Worm (Caenorhabditis elegans) whole organism, L4 larva: ENCODE results near the gene F58A6.1.
A peak's percentile ranks its signal among the peaks of the same experiment; 100 is the strongest.
"Not testable (repeated sequence)": the region's sequence is repeated elsewhere in the genome, so short reads cannot be mapped to it uniquely, and the experiment has no call there.

Source experiments
- F10B5.3 ChIP-seq: sonication (generic microtip); optimal IDR thresholded peaks from 2 replicates; lab custom pipeline; 2016; ENCODE audit warnings: mild to moderate bottlenecking, missing genetic modification characterization, missing compliant biosample characterization
- F44E2.7 ChIP-seq: fragments of 200-800 bp; sonication (Bioruptor generic); IDR thresholded peaks from 2 replicates; pipeline ENCODE4 v2.1.2; 2022; ENCODE audit warnings: missing genetic modification characterization, missing compliant biosample characterization
- R02D3.7 ChIP-seq: fragments of 150-350 bp; sonication (generic microtip); optimal IDR thresholded peaks from 3 replicates; lab custom pipeline; 2014; ENCODE audit warnings: missing biosample characterization, missing genetic modification characterization
- Y105C5A.15 ChIP-seq: fragments of 200-800 bp; sonication (Bioruptor generic); IDR thresholded peaks from 2 replicates; pipeline ENCODE4 v1.3.6; 2022; ENCODE audit warnings: missing genetic modification characterization, missing compliant biosample characterization
- Y48G9A.11 ChIP-seq: fragments of 200-800 bp; sonication (Bioruptor generic); IDR thresholded peaks from 2 replicates; pipeline ENCODE4 v1.3.6; 2022; ENCODE audit warnings: missing genetic modification reagents, missing genetic modification characterization, missing compliant biosample characterization
- Y5F2A.4 ChIP-seq: fragments of 200-800 bp; sonication (Bioruptor generic); optimal IDR thresholded peaks from 2 replicates; lab custom pipeline; 2018; ENCODE audit warnings: mild to moderate bottlenecking, missing genetic modification characterization, missing compliant biosample characterization
- aha-1 ChIP-seq: fragments of 150-350 bp; peaks from one replicate; lab custom pipeline; 2014; ENCODE audit warnings: missing biosample characterization, missing genetic modification characterization
- aly-2 ChIP-seq: sonication (generic microtip); optimal IDR thresholded peaks from 2 replicates; lab custom pipeline; 2018; ENCODE audit warnings: missing biosample characterization, missing genetic modification characterization
- ceh-20 ChIP-seq: fragments of 200-800 bp; sonication (Bioruptor generic); IDR thresholded peaks from 2 replicates; pipeline ENCODE4 v1.3.6; 2022; ENCODE audit warnings: missing genetic modification reagents, missing genetic modification characterization, missing compliant biosample characterization
- ceh-32 ChIP-seq: sonication (generic microtip); optimal IDR thresholded peaks from 2 replicates; lab custom pipeline; 2016; ENCODE audit warnings: mild to moderate bottlenecking, missing genetic modification characterization, missing compliant biosample characterization; ENCODE audit not compliant: poor library complexity
- ceh-82 ChIP-seq: sonication (generic microtip); optimal IDR thresholded peaks from 2 replicates; lab custom pipeline; 2017; ENCODE audit warnings: missing biosample characterization, missing genetic modification characterization
- daf-16 ChIP-seq, 3 experiments: sonication (generic microtip); optimal IDR thresholded peaks; 2 replicates each; lab custom pipeline; 2016 to 2017; ENCODE audit warnings: missing genetic modification characterization in 3 of 3, missing genetic modification reagents in 3 of 3, mild to moderate bottlenecking in 2 of 3, missing compliant biosample characterization in 2 of 3, missing biosample characterization in 1 of 3, moderate library complexity in 1 of 3
- duxl-1 ChIP-seq: sonication (generic microtip); optimal IDR thresholded peaks from 2 replicates; lab custom pipeline; 2016; ENCODE audit warnings: mild to moderate bottlenecking, missing genetic modification characterization, moderate library complexity, missing compliant biosample characterization; ENCODE audit not compliant: poor library complexity
- hlh-30 ChIP-seq: sonication (generic microtip); optimal IDR thresholded peaks from 2 replicates; lab custom pipeline; 2017; ENCODE audit warnings: antibody characterized with exemption, mild to moderate bottlenecking, missing genetic modification characterization, missing compliant biosample characterization; ENCODE audit not compliant: insufficient read depth
- lin-1 ChIP-seq: fragments of 200-800 bp; sonication (Bioruptor generic); IDR thresholded peaks from 2 replicates; pipeline ENCODE4 v1.3.6; 2022; ENCODE audit warnings: missing genetic modification reagents, missing genetic modification characterization, missing compliant biosample characterization
- lin-13 ChIP-seq: fragments of 150-350 bp; optimal IDR thresholded peaks from 2 replicates; lab custom pipeline; 2014; ENCODE audit warnings: missing biosample characterization, missing genetic modification reagents, missing genetic modification characterization
- lir-3 ChIP-seq: sonication (generic microtip); optimal IDR thresholded peaks from 2 replicates; lab custom pipeline; 2016; ENCODE audit warnings: mild to moderate bottlenecking, missing genetic modification characterization, missing compliant biosample characterization
- madf-9 ChIP-seq: fragments of 200-800 bp; sonication (Bioruptor generic); conservative IDR thresholded peaks from 2 replicates; pipeline ENCODE4 v1.3.6; 2022; ENCODE audit warnings: missing genetic modification reagents, missing genetic modification characterization, missing compliant biosample characterization
- mes-2 ChIP-seq: sonication (generic microtip); optimal IDR thresholded peaks from 2 replicates; lab custom pipeline; 2016; ENCODE audit warnings: missing genotype, mild to moderate bottlenecking, missing genetic modification characterization, missing compliant biosample characterization; ENCODE audit not compliant: poor library complexity, severe bottlenecking
- nhr-102 ChIP-seq: sonication (generic microtip); optimal IDR thresholded peaks from 2 replicates; lab custom pipeline; 2016; ENCODE audit warnings: mild to moderate bottlenecking, missing genetic modification characterization, moderate library complexity, missing compliant biosample characterization
- nhr-28 ChIP-seq: fragments of 150-350 bp; optimal IDR thresholded peaks from 2 replicates; lab custom pipeline; 2014; ENCODE audit warnings: missing biosample characterization, missing genetic modification characterization
- nhr-41 ChIP-seq: fragments of 200-800 bp; sonication (Bioruptor generic); IDR thresholded peaks from 2 replicates; pipeline ENCODE4 v1.3.6; 2022; ENCODE audit warnings: missing genetic modification reagents, missing genetic modification characterization, missing compliant biosample characterization
- nhr-48 ChIP-seq: sonication (generic microtip); optimal IDR thresholded peaks from 2 replicates; lab custom pipeline; 2016; ENCODE audit warnings: mild to moderate bottlenecking, missing genetic modification characterization, missing compliant biosample characterization
- php-3 ChIP-seq: fragments of 200-800 bp; sonication (Bioruptor generic); IDR thresholded peaks from 2 replicates; pipeline ENCODE4 v1.3.6; 2022; ENCODE audit warnings: missing genetic modification reagents, missing genetic modification characterization, missing compliant biosample characterization
- snpc-1.2 ChIP-seq: fragments of 200-800 bp; sonication (Bioruptor generic); IDR thresholded peaks from 2 replicates; pipeline ENCODE4 v1.3.6; 2022; ENCODE audit warnings: missing genetic modification reagents, missing genetic modification characterization, missing compliant biosample characterization
- snpc-4 ChIP-seq: fragments of 150-350 bp; optimal IDR thresholded peaks from 2 replicates; lab custom pipeline; 2014; ENCODE audit warnings: missing biosample characterization, missing genetic modification characterization
- spr-3 ChIP-seq: fragments of 200-800 bp; sonication (Bioruptor generic); optimal IDR thresholded peaks from 2 replicates; lab custom pipeline; 2018; ENCODE audit warnings: mild to moderate bottlenecking, missing genetic modification characterization, missing compliant biosample characterization
- tag-97 ChIP-seq: fragments of 200-800 bp; sonication (Bioruptor generic); IDR thresholded peaks from 2 replicates; pipeline ENCODE4 v1.3.6; 2022; ENCODE audit warnings: missing genetic modification characterization, missing compliant biosample characterization
- zip-2 ChIP-seq: fragments of 150-350 bp; optimal IDR thresholded peaks from 2 replicates; lab custom pipeline; 2014; ENCODE audit warnings: missing biosample characterization, missing genetic modification characterization

The F58A6.1 gene

DNA sequence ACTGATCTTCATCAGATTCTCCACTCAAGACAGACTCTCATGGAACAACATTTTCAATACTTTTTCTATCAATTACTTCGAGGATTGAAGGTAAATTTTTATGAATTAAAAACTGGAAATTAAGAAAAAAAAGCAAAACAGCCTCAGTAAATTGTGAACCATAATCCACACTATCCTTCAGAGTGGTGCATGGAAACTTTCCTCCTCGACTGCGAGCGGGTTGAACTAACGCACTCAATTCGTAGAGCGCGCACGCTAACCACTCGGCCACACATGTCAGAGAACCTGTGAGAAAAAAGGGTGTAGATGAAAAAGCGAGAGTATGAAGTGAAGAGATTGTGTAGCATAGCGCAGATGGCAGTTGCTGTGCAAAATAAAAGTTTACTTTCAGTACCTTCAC is 37.7 kb upstream of the F58A6.1 start (continued):
- TF ChIP-seq duxl-1 (tag; lab: Kevin White, UChicago) (peak; percentile 85), lin-1 (GFP tag; lab: Robert Waterston, UW) (peak; percentile 85; the same call in 1 of the 2 replicates), R02D3.7 (tag; lab: Kevin White, UChicago) (peak; percentile 4), aha-1 (tag; lab: Kevin White, UChicago) (peak; percentile 99)

DNA sequence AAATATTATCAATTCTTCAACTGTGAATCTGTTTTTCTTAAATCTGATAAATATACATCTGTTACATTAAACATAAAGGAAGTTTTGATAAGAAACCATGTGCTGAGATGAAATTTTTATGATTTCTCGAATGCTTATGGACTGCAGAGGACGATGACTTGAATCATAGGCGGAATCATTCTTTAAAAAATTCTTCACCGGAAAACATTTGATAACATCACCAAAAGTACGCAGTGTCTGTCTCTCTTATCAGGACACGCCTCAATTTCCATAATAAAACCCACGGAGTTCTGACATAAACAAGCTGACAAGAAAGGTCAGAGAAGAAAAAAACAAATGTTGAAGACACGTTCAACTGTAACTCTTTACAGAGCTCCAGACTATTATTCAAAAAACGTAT is 33.0 kb upstream of the F58A6.1 start, which contains the start of gene F09C12.2:
Gene F09C12.2 (plus strand): TSS at position 320 of the 400 bp plus-strand sequence.
- TF ChIP-seq daf-16 (GFP tag; optimal IDR thresholded peaks at IDR 0.05; lab: Kevin White, UChicago) (no peak), daf-16 (tag; optimal IDR thresholded peaks at IDR 0.05; lab: Kevin White, UChicago) (peak; percentile 58), nhr-28 (tag; lab: Kevin White, UChicago) (peak; percentile 53), lir-3 (tag; lab: Kevin White, UChicago) (no peak)

DNA sequence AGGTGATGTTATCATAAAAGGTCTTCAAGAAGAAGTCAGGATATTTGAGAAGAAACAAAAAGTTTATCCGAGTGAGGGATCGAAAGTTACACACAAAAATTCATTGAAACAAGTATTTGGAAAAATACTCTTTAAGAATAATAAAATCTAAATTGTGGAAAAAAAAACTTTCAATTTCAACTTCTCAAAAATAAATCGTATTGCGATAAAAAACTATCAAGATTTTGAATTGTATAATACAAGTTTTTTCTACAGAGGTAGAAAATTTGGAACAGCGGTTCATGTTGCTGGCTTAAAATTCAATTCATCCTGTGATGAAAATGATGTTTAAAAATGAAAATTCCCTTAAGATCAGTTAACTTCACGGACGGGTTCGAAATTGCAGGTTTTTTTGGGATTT is 30.6 kb upstream of the F58A6.1 start, which contains the start of gene F09C12.8:
Gene F09C12.8 (plus strand): TSS at position 301 of the 400 bp plus-strand sequence.
- TF ChIP-seq nhr-41 (GFP tag; lab: Robert Waterston, UW) (no peak), nhr-48 (tag; lab: Kevin White, UChicago) (no peak), spr-3 (GFP tag; lab: Kevin White, UChicago) (no peak), zip-2 (tag; lab: Kevin White, UChicago) (no peak)

DNA sequence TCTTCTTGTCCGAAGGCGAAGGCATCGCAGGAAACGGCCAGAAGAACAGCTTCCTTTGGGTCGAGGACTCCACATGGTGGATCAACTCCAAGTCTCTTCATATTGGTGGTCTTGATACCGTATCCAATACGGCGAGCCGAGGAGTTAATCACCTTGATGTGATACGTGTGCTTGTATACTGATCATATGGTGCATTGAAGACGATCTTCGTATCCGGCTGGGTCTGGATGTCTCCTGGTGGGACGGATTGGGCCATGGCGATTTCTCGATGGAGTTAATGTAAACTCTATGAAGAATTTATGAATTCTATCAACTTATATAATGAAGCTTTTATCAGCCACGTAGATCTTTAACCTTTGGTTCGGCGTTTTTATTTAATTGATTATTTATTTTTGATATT is 27.5 kb upstream of the F58A6.1 start, which contains the start of gene msp-74:
Gene msp-74 (minus strand): TSS at position 101 of the 400 bp plus-strand sequence.
- not testable (repeated sequence) for TF ChIP-seq Y5F2A.4; Y48G9A.11 (GFP tag; lab: Robert Waterston, UW); R02D3.7 (tag; lab: Kevin White, UChicago)
- TF ChIP-seq, all 104 proteins: peak for 0; not testable (repeated sequence) for 104

DNA sequence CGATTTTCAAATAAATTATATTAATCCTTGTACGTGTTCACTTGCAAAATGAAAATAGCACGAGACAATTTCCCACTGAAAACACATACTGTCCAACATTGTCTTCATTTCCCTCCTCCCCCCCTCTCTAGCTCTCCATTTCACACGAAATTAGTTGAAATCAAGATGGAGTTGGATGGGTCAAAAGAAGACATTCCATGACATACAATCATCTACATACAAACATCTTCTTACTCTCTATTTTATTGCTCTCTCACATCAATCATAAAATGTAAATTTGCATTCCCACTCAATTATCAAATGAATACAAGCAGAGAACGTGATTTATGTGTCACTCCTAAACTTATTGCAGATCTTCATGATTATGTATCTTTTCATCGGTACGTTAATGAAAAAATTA is 27.0 kb upstream of the F58A6.1 start, which contains the start of gene srsy-1:
Gene srsy-1 (plus strand): TSS at position 301 of the 400 bp plus-strand sequence.
- TF ChIP-seq F44E2.7 (GFP tag; lab: Robert Waterston, UW) (no peak), hlh-30 (tag; lab: Kevin White, UChicago) (no peak), lin-13 (GFP tag; lab: Kevin White, UChicago) (no peak), snpc-1.2 (no peak), F10B5.3 (tag; lab: Kevin White, UChicago) (no peak), Y105C5A.15 (GFP tag; lab: Robert Waterston, UW) (no peak), madf-9 (GFP tag; lab: Robert Waterston, UW) (no peak), ceh-82 (tag; lab: Kevin White, UChicago) (no peak), php-3 (GFP tag; lab: Robert Waterston, UW) (no peak), mes-2 (tag; lab: Kevin White, UChicago) (no peak), lir-3 (tag; lab: Kevin White, UChicago) (no peak), snpc-4 (tag; lab: Kevin White, UChicago) (no peak), ceh-32 (tag; lab: Kevin White, UChicago) (no peak), aly-2 (no peak)
- TF ChIP-seq, all 104 proteins: peak for 0

DNA sequence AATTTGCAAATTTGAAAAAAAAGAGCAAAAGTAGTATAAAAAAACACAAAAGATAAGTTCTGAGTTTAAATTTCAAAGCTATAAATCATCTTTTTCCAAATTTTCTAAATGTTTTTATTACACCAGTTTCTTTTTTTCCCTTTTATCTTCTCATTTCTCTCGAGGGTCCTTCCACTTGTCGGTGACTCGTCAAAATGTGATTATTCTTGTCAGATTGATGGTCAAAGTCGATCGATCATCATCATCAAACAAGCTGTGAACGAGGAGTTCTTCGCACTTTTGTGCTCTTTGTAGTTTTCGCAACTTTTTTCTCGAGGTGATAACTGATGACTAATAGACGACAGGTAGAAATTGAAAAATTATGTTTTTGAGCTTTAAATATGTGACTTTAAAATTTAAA is 22.1 kb upstream of the F58A6.1 start:
- TF ChIP-seq aha-1 (tag; lab: Kevin White, UChicago) = no peak
- TF ChIP-seq ceh-20 = peak; percentile 90; the same call in 1 of the 2 replicates
- no peak for TF ChIP-seq nhr-102
- TF ChIP-seq tag-97 (GFP tag; lab: Robert Waterston, UW) = no peak
